Worm (Caenorhabditis elegans): ENCODE data around the gene rop-1.

DNA sequence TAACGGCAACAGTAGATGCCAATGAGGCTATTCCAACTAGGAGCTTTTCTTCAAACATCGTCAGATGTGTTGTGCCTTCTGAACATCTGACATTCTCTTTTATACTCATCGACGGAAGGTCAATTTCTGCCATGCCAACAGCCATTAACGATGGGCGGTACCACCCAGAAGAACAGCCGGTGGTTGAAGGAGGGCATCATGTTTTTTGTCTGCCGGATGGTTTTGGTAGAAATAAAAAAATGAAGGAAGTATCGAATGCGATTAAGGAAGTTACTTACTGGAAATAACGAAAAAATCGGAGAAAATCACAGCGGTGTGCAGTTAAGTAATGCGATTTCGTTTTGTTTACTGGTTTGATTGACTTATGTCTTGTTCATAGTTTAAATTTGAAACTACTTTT lies 39.7 kb upstream of the rop-1 start, which contains the start of gene col-150:
- no peak for TF ChIP-seq hlh-17 (GFP tag; optimal IDR thresholded peaks at IDR 0.05; ENCODE audit: borderline replicate concordance)
- no peak for TF ChIP-seq ceh-82 (tag; optimal IDR thresholded peaks at IDR 0.05)
- no peak for TF ChIP-seq unc-62 (GFP tag; optimal IDR thresholded peaks at IDR 0.05)
- TF ChIP-seq snpc-4 (tag; optimal IDR thresholded peaks at IDR 0.05): no peak
- TF ChIP-seq ztf-11 (tag; optimal IDR thresholded peaks at IDR 0.05): no peak
- no peak for TF ChIP-seq C16A3.4 (tag; optimal IDR thresholded peaks at IDR 0.05)
- TF ChIP-seq lsy-2 (tag; optimal IDR thresholded peaks at IDR 0.05): no peak
- TF ChIP-seq nhr-11 (tag; optimal IDR thresholded peaks at IDR 0.05): no peak
- no peak for TF ChIP-seq fkh-10 (GFP tag; optimal IDR thresholded peaks at IDR 0.05)
- no peak for TF ChIP-seq isw-1 (GFP tag; IDR thresholded peaks at IDR 0.05)
